Worm (Caenorhabditis elegans) whole organism, L1 larva: Measurements from ENCODE around the gene srr-10.

Source experiments
- F16B12.6 ChIP-seq: fragments of 150-350 bp; optimal IDR thresholded peaks from 2 replicates; lab custom pipeline; 2014; ENCODE audit warnings: missing biosample characterization, missing genetic modification characterization
- Y116A8C.19 ChIP-seq: sonication (generic microtip); optimal IDR thresholded peaks from 2 replicates; lab custom pipeline; 2016; ENCODE audit warnings: missing compliant biosample characterization, missing genetic modification characterization, borderline replicate concordance
- aha-1 ChIP-seq: fragments of 150-350 bp; optimal IDR thresholded peaks from 2 replicates; lab custom pipeline; 2014; ENCODE audit warnings: missing biosample characterization, missing genetic modification characterization
- alr-1 ChIP-seq: fragments of 200-800 bp; sonication (Bioruptor generic); optimal IDR thresholded peaks from 2 replicates; lab custom pipeline; 2018; ENCODE audit warnings: borderline replicate concordance, mild to moderate bottlenecking, missing genetic modification characterization, missing compliant biosample characterization
- aly-2 ChIP-seq: fragments of 150-350 bp; optimal IDR thresholded peaks from 2 replicates; lab custom pipeline; 2014; ENCODE audit warnings: missing biosample characterization, missing genetic modification characterization
- ama-1 ChIP-seq: fragments of 150-350 bp; optimal IDR thresholded peaks from 2 replicates; lab custom pipeline; 2014
- blmp-1 ChIP-seq: fragments of 150-350 bp; optimal IDR thresholded peaks from 2 replicates; lab custom pipeline; 2014; ENCODE audit warnings: missing biosample characterization, missing genetic modification characterization
- ceh-63 ChIP-seq: fragments of 200-800 bp; sonication (Bioruptor generic); optimal IDR thresholded peaks from 2 replicates; lab custom pipeline; 2018; ENCODE audit warnings: mild to moderate bottlenecking, missing genetic modification characterization, missing compliant biosample characterization
- ceh-8 ChIP-seq: fragments of 200-800 bp; sonication (Bioruptor generic); optimal IDR thresholded peaks from 2 replicates; lab custom pipeline; 2018; ENCODE audit warnings: mild to moderate bottlenecking, missing genetic modification characterization, moderate library complexity, missing compliant biosample characterization
- ceh-82 ChIP-seq, 3 experiments: fragments of 150-350 bp in 1 of 3; sonication (generic microtip) in 2 of 3; optimal IDR thresholded peaks; 2 replicates each; lab custom pipeline; 2014 to 2017; ENCODE audit warnings: missing biosample characterization in 3 of 3, missing genetic modification characterization in 3 of 3
- ces-1 ChIP-seq: fragments of 150-350 bp; optimal IDR thresholded peaks from 2 replicates; lab custom pipeline; 2014; ENCODE audit warnings: missing biosample characterization, missing genetic modification reagents, missing genetic modification characterization
- dsc-1 ChIP-seq: sonication (generic microtip); optimal IDR thresholded peaks from 2 replicates; lab custom pipeline; 2016; ENCODE audit warnings: mild to moderate bottlenecking, missing genetic modification characterization, missing compliant biosample characterization
- efl-1 ChIP-seq, 4 experiments: fragments of 150-350 bp; optimal IDR thresholded peaks in 3 of 4; peaks in 1 of 4; 1 replicate in 1 of 4; 2 replicates in 3 of 4; lab custom pipeline; 2014; ENCODE audit warnings: missing biosample characterization in 2 of 4, missing genetic modification characterization in 2 of 4, missing genetic modification reagents in 2 of 4
- egl-13 ChIP-seq: sonication (generic microtip); optimal IDR thresholded peaks from 2 replicates; lab custom pipeline; 2016; ENCODE audit warnings: missing genotype, missing genetic modification reagents, missing genetic modification characterization, missing compliant biosample characterization
- elt-2 ChIP-seq: sonication (generic microtip); optimal IDR thresholded peaks from 2 replicates; lab custom pipeline; 2016; ENCODE audit warnings: missing genetic modification characterization, mild to moderate bottlenecking, inconsistent platforms, missing compliant biosample characterization, missing genetic modification reagents
- elt-3 ChIP-seq, 6 experiments: fragments of 150-350 bp in 1 of 6; sonication (generic microtip); optimal IDR thresholded peaks; 2 replicates each; lab custom pipeline; 2017 to 2018; ENCODE audit warnings: missing biosample characterization in 6 of 6, missing genetic modification characterization in 6 of 6, inconsistent platforms in 1 of 6
- fkh-8 ChIP-seq: sonication (generic microtip); optimal IDR thresholded peaks from 2 replicates; lab custom pipeline; 2016; ENCODE audit warnings: mild to moderate bottlenecking, missing genetic modification characterization, missing compliant biosample characterization
- grh-1 ChIP-seq: fragments of 200-800 bp; sonication (Bioruptor generic); IDR thresholded peaks from 2 replicates; pipeline ENCODE4 v1.3.6; 2022; ENCODE audit warnings: missing genetic modification reagents, missing genetic modification characterization, missing compliant biosample characterization
- isw-1 ChIP-seq: fragments of 200-800 bp; sonication (Bioruptor generic); IDR thresholded peaks from 2 replicates; pipeline ENCODE4 v1.3.6; 2022; ENCODE audit warnings: missing genetic modification characterization, missing compliant biosample characterization
- lin-13 ChIP-seq: fragments of 150-350 bp; optimal IDR thresholded peaks from 2 replicates; lab custom pipeline; 2014; ENCODE audit warnings: missing biosample characterization, missing genetic modification reagents, missing genetic modification characterization
- lin-14 ChIP-seq: fragments of 200-800 bp; sonication (Bioruptor generic); optimal IDR thresholded peaks from 2 replicates; lab custom pipeline; 2018; ENCODE audit warnings: mild to moderate bottlenecking, missing genetic modification characterization, moderate library complexity, missing compliant biosample characterization
- lin-15B ChIP-seq: fragments of 150-350 bp; sonication (generic microtip); optimal IDR thresholded peaks from 3 replicates; lab custom pipeline; 2014; ENCODE audit warnings: missing biosample characterization, missing genetic modification characterization
- lin-35 ChIP-seq, 2 experiments: fragments of 150-350 bp; optimal IDR thresholded peaks; 2 replicates each; lab custom pipeline; 2014; ENCODE audit warnings: missing biosample characterization in 2 of 2, missing genetic modification characterization in 2 of 2, missing genetic modification reagents in 2 of 2
- lsy-2 ChIP-seq, 2 experiments: fragments of 150-350 bp; optimal IDR thresholded peaks; 2 replicates each; lab custom pipeline; 2014; ENCODE audit warnings: missing biosample characterization in 2 of 2, missing genetic modification characterization in 2 of 2
- mdl-1 ChIP-seq, 2 experiments: fragments of 150-350 bp; optimal IDR thresholded peaks; 2 replicates each; lab custom pipeline; 2014 to 2017; ENCODE audit warnings: missing biosample characterization in 2 of 2, missing genetic modification characterization in 2 of 2, inconsistent platforms in 1 of 2
- nhr-11 ChIP-seq: fragments of 150-350 bp; optimal IDR thresholded peaks from 2 replicates; lab custom pipeline; 2014; ENCODE audit warnings: missing biosample characterization, missing genetic modification characterization
- nhr-237 ChIP-seq: fragments of 150-350 bp; optimal IDR thresholded peaks from 2 replicates; lab custom pipeline; 2014; ENCODE audit warnings: missing biosample characterization, missing genetic modification characterization
- nhr-47 ChIP-seq: sonication (generic microtip); optimal IDR thresholded peaks from 2 replicates; lab custom pipeline; 2016; ENCODE audit warnings: mild to moderate bottlenecking, missing genetic modification characterization, moderate library complexity, missing compliant biosample characterization
- nhr-71 ChIP-seq: sonication (generic microtip); optimal IDR thresholded peaks from 2 replicates; lab custom pipeline; 2016; ENCODE audit warnings: mild to moderate bottlenecking, missing genetic modification characterization, moderate library complexity, missing compliant biosample characterization
- nhr-85 ChIP-seq: sonication (generic microtip); peaks from one replicate; lab custom pipeline; 2016; ENCODE audit warnings: missing genetic modification characterization, inconsistent platforms, missing compliant biosample characterization
- pag-3 ChIP-seq: sonication (generic microtip); optimal IDR thresholded peaks from 2 replicates; lab custom pipeline; 2017; ENCODE audit warnings: missing genetic modification characterization, mild to moderate bottlenecking, missing compliant biosample characterization, antibody characterized with exemption, borderline replicate concordance; ENCODE audit not compliant: insufficient read depth
- sptf-1 ChIP-seq: fragments of 150-350 bp; optimal IDR thresholded peaks from 2 replicates; lab custom pipeline; 2014; ENCODE audit warnings: missing biosample characterization, missing genetic modification characterization
- unc-130 ChIP-seq: fragments of 150-350 bp; optimal IDR thresholded peaks from 2 replicates; lab custom pipeline; 2017; ENCODE audit warnings: missing biosample characterization, missing genetic modification characterization, inconsistent platforms
- unc-30 ChIP-seq: sonication (generic microtip); optimal IDR thresholded peaks from 2 replicates; lab custom pipeline; 2017; ENCODE audit warnings: missing biosample characterization, missing genetic modification characterization
- unc-62 ChIP-seq: fragments of 150-350 bp; optimal IDR thresholded peaks from 2 replicates; lab custom pipeline; 2014; ENCODE audit warnings: missing biosample characterization, missing genetic modification reagents, missing genetic modification characterization
- unc-98 ChIP-seq: fragments of 200-800 bp; sonication (Bioruptor generic); IDR thresholded peaks from 2 replicates; pipeline ENCODE4 v1.3.6; 2022; ENCODE audit warnings: missing genetic modification characterization, missing compliant biosample characterization
- vab-15 ChIP-seq: sonication (generic microtip); optimal IDR thresholded peaks from 2 replicates; lab custom pipeline; 2017; ENCODE audit warnings: missing genotype, mild to moderate bottlenecking, missing genetic modification characterization, missing compliant biosample characterization
- xbp-1 ChIP-seq: sonication (generic microtip); optimal IDR thresholded peaks from 2 replicates; lab custom pipeline; 2016; ENCODE audit warnings: missing genetic modification characterization, missing compliant biosample characterization
- zag-1 ChIP-seq: fragments of 150-350 bp; optimal IDR thresholded peaks from 2 replicates; lab custom pipeline; 2014; ENCODE audit warnings: missing biosample characterization, missing genetic modification characterization
- zip-4 ChIP-seq: fragments of 200-800 bp; sonication (Bioruptor generic); optimal IDR thresholded peaks from 2 replicates; lab custom pipeline; 2018; ENCODE audit warnings: mild to moderate bottlenecking, missing genetic modification characterization, moderate library complexity, missing compliant biosample characterization
- ztf-11 ChIP-seq, 2 experiments: sonication (generic microtip); optimal IDR thresholded peaks; 2 replicates each; lab custom pipeline; 2016 to 2017; ENCODE audit warnings: missing genetic modification characterization in 2 of 2, missing biosample characterization in 1 of 2, missing compliant biosample characterization in 1 of 2
- ztf-4 ChIP-seq: fragments of 150-350 bp; optimal IDR thresholded peaks from 2 replicates; lab custom pipeline; 2014; ENCODE audit warnings: missing biosample characterization, missing genetic modification characterization

srr-10 gene

ce11 chrV:7742485-7742959 lies 7.1 kb downstream of the srr-10 start, which contains the start of gene fbxl-5:
Gene fbxl-5, plus strand, starts transcription at chrV:7742909.
- TF ChIP-seq unc-30 (tag; lab: Kevin White, UChicago) = no peak
- no peak for TF ChIP-seq vab-15 (tag; lab: Kevin White, UChicago)
- TF ChIP-seq sptf-1 = no peak
- TF ChIP-seq dsc-1 = no peak
- no peak for TF ChIP-seq nhr-11 (tag; lab: Kevin White, UChicago)
- TF ChIP-seq lsy-2 (tag; optimal IDR thresholded peaks at IDR 0.05; lab: Kevin White, UChicago) = no peak
- no peak for TF ChIP-seq unc-98
- no peak for TF ChIP-seq ztf-4 (tag; lab: Kevin White, UChicago)
- TF ChIP-seq nhr-71 (tag; lab: Kevin White, UChicago) = no peak
- no peak for TF ChIP-seq nhr-237 (tag; lab: Kevin White, UChicago)
- no peak for TF ChIP-seq zag-1 (tag; lab: Kevin White, UChicago)
- no peak for TF ChIP-seq ama-1
- no peak for TF ChIP-seq ceh-8 (GFP tag; lab: Kevin White, UChicago)
- no peak for TF ChIP-seq ceh-82 (tag; optimal IDR thresholded peaks at IDR 0.05; lab: Kevin White, UChicago)
- no peak for TF ChIP-seq F16B12.6
- no peak for TF ChIP-seq egl-13
- TF ChIP-seq, all 84 proteins: peak for 0

- TF ChIP-seq pag-3 (no peak), isw-1 (GFP tag; lab: Robert Waterston, UW) (no peak), zip-4 (GFP tag; lab: Kevin White, UChicago) (no peak), efl-1 (optimal IDR thresholded peaks at IDR 0.05; lab: Kevin White, UChicago) (no peak), efl-1 (GFP tag; optimal IDR thresholded peaks at IDR 0.05 in 1 of 2; lab: Kevin White, UChicago) (peak in 1 of 2 experiments; percentile 62), grh-1 (GFP tag; lab: Robert Waterston, UW) (no peak), lin-15B (tag; lab: Kevin White, UChicago) (no peak), fkh-8 (tag; lab: Kevin White, UChicago) (no peak), blmp-1 (tag; lab: Kevin White, UChicago) (no peak), ceh-63 (GFP tag; lab: Kevin White, UChicago) (no peak), lin-13 (GFP tag; lab: Kevin White, UChicago) (no peak), unc-130 (tag; lab: Kevin White, UChicago) (no peak), mdl-1 (tag; optimal IDR thresholded peaks at IDR 0.05; lab: Kevin White, UChicago) (no peak), elt-2 (tag; lab: Kevin White, UChicago) (peak; percentile 18), nhr-85 (tag; lab: Kevin White, UChicago) (no peak), alr-1 (tag; lab: Kevin White, UChicago) (no peak)
Observed at ce11 chrV:7744068-7744467, 8.6 kb downstream of the srr-10 start.

ce11 chrV:7745386-7745785 lies 10.0 kb downstream of the srr-10 start:
- TF ChIP-seq aly-2 (tag; lab: Kevin White, UChicago) = no peak
- TF ChIP-seq elt-3 (tag; optimal IDR thresholded peaks at IDR 0.05; lab: Kevin White, UChicago) = no peak
- no peak for TF ChIP-seq Y116A8C.19 (tag; lab: Kevin White, UChicago)
- no peak for TF ChIP-seq ama-1
- no peak for TF ChIP-seq efl-1 (optimal IDR thresholded peaks at IDR 0.05; lab: Kevin White, UChicago)
- peak in 1 of 2 experiments; percentile 72 for TF ChIP-seq efl-1 (GFP tag; optimal IDR thresholded peaks at IDR 0.05 in 1 of 2; lab: Kevin White, UChicago)

ce11 chrV:7745903-7746302 lies 10.5 kb downstream of the srr-10 start:
- TF ChIP-seq dsc-1 (peak; percentile 10), grh-1 (GFP tag; lab: Robert Waterston, UW) (no peak), ces-1 (GFP tag; lab: Kevin White, UChicago) (no peak), ztf-11 (tag; optimal IDR thresholded peaks at IDR 0.05; lab: Kevin White, UChicago) (peak in 1 of 2 experiments; percentile 11), aha-1 (no peak), xbp-1 (no peak), efl-1 (optimal IDR thresholded peaks at IDR 0.05; lab: Kevin White, UChicago) (peak in 1 of 2 experiments; percentile 23), efl-1 (GFP tag; optimal IDR thresholded peaks at IDR 0.05 in 1 of 2; lab: Kevin White, UChicago) (no peak), ztf-4 (tag; lab: Kevin White, UChicago) (no peak), lin-14 (GFP tag; lab: Kevin White, UChicago) (peak; percentile 63), nhr-71 (tag; lab: Kevin White, UChicago) (peak; percentile 12), nhr-47 (tag; lab: Kevin White, UChicago) (peak; percentile 19), lin-35 (GFP tag; optimal IDR thresholded peaks at IDR 0.05; lab: Kevin White, UChicago) (no peak), unc-62 (GFP tag; lab: Kevin White, UChicago) (peak; percentile 39)
